Fruit fly (Drosophila melanogaster) whole organism, embryonic: Measurements from ENCODE around the gene gammaCOP.

Experiments
- Asciz ChIP-seq: fragments of 200-800 bp; sonication (Bioruptor generic); optimal IDR thresholded peaks from 2 replicates; lab custom pipeline; 2017; ENCODE audit warnings: missing biosample characterization, mild to moderate bottlenecking, missing genetic modification characterization, missing genetic modification reagents
- Atf3 ChIP-seq: fragments of 200-800 bp; sonication (Bioruptor generic); optimal IDR thresholded peaks from 3 replicates; lab custom pipeline; 2016; ENCODE audit warnings: missing biosample characterization, missing genetic modification characterization
- Bteb2 ChIP-seq: fragments of 200-800 bp; sonication (Bioruptor generic); optimal IDR thresholded peaks from 2 replicates; lab custom pipeline; 2016; ENCODE audit warnings: missing biosample characterization, missing genetic modification characterization
- CG10462 ChIP-seq: fragments of 200-800 bp; sonication (Bioruptor generic); optimal IDR thresholded peaks from 2 replicates; lab custom pipeline; 2016; ENCODE audit warnings: missing biosample characterization, missing genetic modification characterization
- CG12104 ChIP-seq: fragments of 200-800 bp; sonication (Bioruptor generic); optimal IDR thresholded peaks from 3 replicates; lab custom pipeline; 2016; ENCODE audit warnings: missing biosample characterization, missing genetic modification characterization
- CG12391 ChIP-seq: fragments of 200-800 bp; sonication (Bioruptor generic); optimal IDR thresholded peaks from 3 replicates; lab custom pipeline; 2018; ENCODE audit warnings: missing biosample characterization, mild to moderate bottlenecking, missing genetic modification characterization, moderate library complexity
- CG13894 ChIP-seq: fragments of 200-800 bp; sonication (Bioruptor generic); optimal IDR thresholded peaks from 3 replicates; lab custom pipeline; 2018; ENCODE audit warnings: missing biosample characterization, mild to moderate bottlenecking, missing genetic modification characterization, moderate library complexity
- CG14667 ChIP-seq: fragments of 200-800 bp; sonication (Bioruptor generic); IDR thresholded peaks from 2 replicates; pipeline ENCODE4 v1.3.6; 2022; ENCODE audit warnings: missing biosample characterization, missing genetic modification characterization
- CG17802 ChIP-seq: fragments of 200-800 bp; sonication (Bioruptor generic); optimal IDR thresholded peaks from 2 replicates; lab custom pipeline; 2018; ENCODE audit warnings: missing biosample characterization, mild to moderate bottlenecking, missing genetic modification characterization, moderate library complexity
- CG18262 ChIP-seq: fragments of 200-800 bp; optimal IDR thresholded peaks from 3 replicates; lab custom pipeline; 2019; ENCODE audit warnings: missing biosample characterization, mild to moderate bottlenecking, missing genetic modification characterization, moderate library complexity
- CG2120 ChIP-seq: fragments of 200-800 bp; sonication (Bioruptor generic); optimal IDR thresholded peaks from 3 replicates; lab custom pipeline; 2016; ENCODE audit warnings: missing biosample characterization, missing genetic modification characterization
- CG2889 ChIP-seq: fragments of 200-800 bp; sonication (Bioruptor generic); IDR thresholded peaks from 3 replicates; pipeline ENCODE4 v1.3.6; 2022; ENCODE audit warnings: missing biosample characterization, missing genetic modification characterization
- CG31365 ChIP-seq: fragments of 200-800 bp; sonication (Bioruptor generic); optimal IDR thresholded peaks from 2 replicates; lab custom pipeline; 2018; ENCODE audit warnings: missing biosample characterization, mild to moderate bottlenecking, missing genetic modification characterization
- CG4854 ChIP-seq: fragments of 200-800 bp; sonication (Bioruptor generic); optimal IDR thresholded peaks from 2 replicates; lab custom pipeline; 2016; ENCODE audit warnings: missing biosample characterization, missing genetic modification characterization, inconsistent platforms
- CG5953 ChIP-seq: fragments of 200-800 bp; sonication (Bioruptor generic); IDR thresholded peaks from 2 replicates; pipeline ENCODE4 v1.3.6; 2022; ENCODE audit warnings: missing biosample characterization, missing genetic modification characterization
- CG6689 ChIP-seq: fragments of 200-800 bp; sonication (Bioruptor generic); IDR thresholded peaks from 2 replicates; pipeline ENCODE4 v1.3.6; 2022; ENCODE audit warnings: missing biosample characterization, missing genetic modification characterization
- CTCF ChIP-seq: fragments of 200-800 bp; sonication (Bioruptor generic); optimal IDR thresholded peaks from 2 replicates; lab custom pipeline; 2017; ENCODE audit warnings: missing biosample characterization, mild to moderate bottlenecking, missing genetic modification characterization, moderate library complexity
- Chrac-16 ChIP-seq: fragments of 200-800 bp; sonication (Bioruptor generic); optimal IDR thresholded peaks from 3 replicates; lab custom pipeline; 2016; ENCODE audit warnings: missing biosample characterization, missing genetic modification characterization
- ERR ChIP-seq: fragments of 200-800 bp; sonication (Bioruptor generic); optimal IDR thresholded peaks from 2 replicates; lab custom pipeline; 2016; ENCODE audit warnings: missing biosample characterization, missing genetic modification characterization
- Fer2 ChIP-seq: fragments of 200-800 bp; sonication (Bioruptor generic); optimal IDR thresholded peaks from 2 replicates; lab custom pipeline; 2018; ENCODE audit warnings: missing biosample characterization, mild to moderate bottlenecking, missing genetic modification characterization, moderate library complexity
- GATAe ChIP-seq: fragments of 200-800 bp; sonication (Bioruptor generic); conservative IDR thresholded peaks from 2 replicates; pipeline ENCODE4 v1.3.6; 2022; ENCODE audit warnings: missing biosample characterization, missing genetic modification characterization
- Hr39 ChIP-seq: fragments of >200 bp; optimal IDR thresholded peaks from 2 replicates; lab custom pipeline; 2017
- Med ChIP-seq: fragments of 200-800 bp; sonication (Bioruptor generic); peaks from one replicate; lab custom pipeline; 2016; ENCODE audit warnings: missing biosample characterization, missing genetic modification characterization, mild to moderate bottlenecking, inconsistent platforms, moderate library complexity
- NFAT ChIP-seq: fragments of 200-800 bp; sonication (Bioruptor generic); IDR thresholded peaks from 2 replicates; pipeline ENCODE4 v1.3.6; 2022; ENCODE audit warnings: missing biosample characterization, missing genetic modification characterization
- Neu2 ChIP-seq: fragments of 200-800 bp; sonication (Bioruptor generic); optimal IDR thresholded peaks from 3 replicates; lab custom pipeline; 2016; ENCODE audit warnings: missing biosample characterization, missing genetic modification characterization, borderline replicate concordance
- PHDP ChIP-seq: fragments of 200-800 bp; sonication (Bioruptor generic); optimal IDR thresholded peaks from 3 replicates; lab custom pipeline; 2018; ENCODE audit warnings: missing biosample characterization, mild to moderate bottlenecking, missing genetic modification characterization, moderate library complexity
- Ptx1 ChIP-seq: fragments of 200-800 bp; sonication (Bioruptor generic); IDR thresholded peaks from 2 replicates; pipeline ENCODE4 v1.3.6; 2022; ENCODE audit warnings: missing biosample characterization, missing genetic modification characterization
- Spps ChIP-seq: fragments of 200-800 bp; sonication (Bioruptor generic); optimal IDR thresholded peaks from 2 replicates; lab custom pipeline; 2018; ENCODE audit warnings: missing biosample characterization, mild to moderate bottlenecking, missing genetic modification characterization
- Stat92E ChIP-seq, 3 experiments: fragments of >200 bp in 2 of 3; fragments of 200-800 bp in 1 of 3; sonication (Bioruptor generic) in 1 of 3; optimal IDR thresholded peaks; 2 replicates each; lab custom pipeline; 2017 to 2019; ENCODE audit warnings: missing biosample characterization in 3 of 3, missing genetic modification characterization in 3 of 3, mild to moderate bottlenecking in 1 of 3, moderate library complexity in 1 of 3
- Tbp ChIP-seq: fragments of >200 bp; optimal IDR thresholded peaks from 2 replicates; lab custom pipeline; 2018; ENCODE audit warnings: missing biosample characterization, missing genetic modification characterization
- YL-1 ChIP-seq: fragments of 200-800 bp; sonication (Bioruptor generic); optimal IDR thresholded peaks from 3 replicates; lab custom pipeline; 2017; ENCODE audit warnings: missing biosample characterization, mild to moderate bottlenecking, missing genetic modification characterization
- abd-A ChIP-seq: fragments of 200-800 bp; sonication (Bioruptor generic); optimal IDR thresholded peaks from 3 replicates; lab custom pipeline; 2019; ENCODE audit warnings: missing biosample characterization, mild to moderate bottlenecking, missing genetic modification characterization, moderate library complexity
- al ChIP-seq: fragments of 200-800 bp; sonication (Bioruptor generic); IDR thresholded peaks from 2 replicates; pipeline ENCODE4 v1.3.6; 2022; ENCODE audit warnings: missing biosample characterization, missing genetic modification characterization
- amos ChIP-seq: fragments of 200-800 bp; sonication (Bioruptor generic); IDR thresholded peaks from 2 replicates; pipeline ENCODE4 v1.3.6; 2022; ENCODE audit warnings: missing biosample characterization, missing genetic modification characterization; ENCODE audit not compliant: partially characterized antibody
- ato ChIP-seq: fragments of 200-800 bp; sonication (Bioruptor generic); IDR thresholded peaks from 2 replicates; pipeline ENCODE4 v1.3.6; 2022; ENCODE audit warnings: missing biosample characterization, missing genetic modification characterization; ENCODE audit not compliant: partially characterized antibody
- bbx ChIP-seq: fragments of 200-800 bp; sonication (Bioruptor generic); IDR thresholded peaks from 2 replicates; pipeline ENCODE4 v1.3.6; 2022; ENCODE audit warnings: missing biosample characterization, missing genetic modification characterization; ENCODE audit not compliant: partially characterized antibody
- bsh ChIP-seq, 2 experiments: fragments of 200-800 bp; sonication (Bioruptor generic); optimal IDR thresholded peaks; 2 replicates each; lab custom pipeline; 2017 to 2018; ENCODE audit warnings: mild to moderate bottlenecking in 2 of 2, missing biosample characterization in 2 of 2, missing genetic modification characterization in 2 of 2, moderate library complexity in 1 of 2
- dimm ChIP-seq: fragments of 200-800 bp; sonication (Bioruptor generic); IDR thresholded peaks from 2 replicates; pipeline ENCODE4 v1.3.6; 2022; ENCODE audit warnings: missing biosample characterization, missing genetic modification characterization
- dmrt11E ChIP-seq: fragments of 200-800 bp; sonication (Bioruptor generic); optimal IDR thresholded peaks from 3 replicates; lab custom pipeline; 2018; ENCODE audit warnings: missing biosample characterization, mild to moderate bottlenecking, missing genetic modification characterization, moderate library complexity
- esg ChIP-seq: fragments of 200-800 bp; sonication (Bioruptor generic); conservative IDR thresholded peaks from 2 replicates; pipeline ENCODE4 v1.3.6; 2022; ENCODE audit warnings: missing biosample characterization, missing genetic modification characterization
- exex ChIP-seq: fragments of 200-800 bp; sonication (Bioruptor generic); optimal IDR thresholded peaks from 4 replicates; lab custom pipeline; 2018; ENCODE audit warnings: missing biosample characterization, mild to moderate bottlenecking, missing genetic modification characterization, moderate library complexity
- gt ChIP-seq: fragments of 200-800 bp; sonication (Bioruptor generic); IDR thresholded peaks from 2 replicates; pipeline ENCODE4 v1.3.6; 2022; ENCODE audit warnings: missing biosample characterization, missing genetic modification characterization
- jigr1 ChIP-seq: fragments of 200-800 bp; sonication (Bioruptor generic); IDR thresholded peaks from 3 replicates; pipeline ENCODE4 v1.3.6; 2022; ENCODE audit warnings: missing biosample characterization, missing genetic modification characterization
- kah ChIP-seq: fragments of 200-800 bp; sonication (Bioruptor generic); optimal IDR thresholded peaks from 2 replicates; lab custom pipeline; 2018; ENCODE audit warnings: missing biosample characterization, mild to moderate bottlenecking, missing genetic modification characterization
- mirr ChIP-seq: fragments of 200-800 bp; sonication (Bioruptor generic); optimal IDR thresholded peaks from 3 replicates; lab custom pipeline; 2018; ENCODE audit warnings: missing biosample characterization, mild to moderate bottlenecking, missing genetic modification characterization
- pho ChIP-seq: fragments of 200-800 bp; sonication (Bioruptor generic); optimal IDR thresholded peaks from 2 replicates; lab custom pipeline; 2016; ENCODE audit warnings: missing biosample characterization, missing genetic modification characterization
- sna ChIP-seq: fragments of 200-800 bp; sonication (Bioruptor generic); IDR thresholded peaks from 2 replicates; pipeline ENCODE4 v1.3.6; 2022; ENCODE audit warnings: missing biosample characterization, missing genetic modification characterization; ENCODE audit not compliant: partially characterized antibody
- sob ChIP-seq: fragments of 200-800 bp; sonication (Bioruptor generic); IDR thresholded peaks from 2 replicates; pipeline ENCODE4 v1.3.6; 2022; ENCODE audit warnings: missing biosample characterization, missing genetic modification characterization
- stc ChIP-seq: fragments of 200-800 bp; sonication (Bioruptor generic); IDR thresholded peaks from 2 replicates; pipeline ENCODE4 v1.3.6; 2022; ENCODE audit warnings: missing biosample characterization, missing genetic modification characterization
- tin ChIP-seq: fragments of 200-800 bp; sonication (Bioruptor generic); optimal IDR thresholded peaks from 3 replicates; lab custom pipeline; 2016; ENCODE audit warnings: missing biosample characterization, missing genetic modification characterization
- tup ChIP-seq: fragments of 200-800 bp; sonication (Bioruptor generic); optimal IDR thresholded peaks from 2 replicates; lab custom pipeline; 2016; ENCODE audit warnings: missing biosample characterization, mild to moderate bottlenecking, missing genetic modification characterization, moderate library complexity
- twi ChIP-seq: fragments of 200-800 bp; optimal IDR thresholded peaks from 2 replicates; lab custom pipeline; 2019; ENCODE audit warnings: missing biosample characterization, mild to moderate bottlenecking, missing genetic modification characterization, moderate library complexity
- zen ChIP-seq: fragments of 200-800 bp; sonication (Bioruptor generic); optimal IDR thresholded peaks from 3 replicates; lab custom pipeline; 2018; ENCODE audit warnings: missing biosample characterization, mild to moderate bottlenecking, missing genetic modification characterization, moderate library complexity

Gene gammaCOP

DNA sequence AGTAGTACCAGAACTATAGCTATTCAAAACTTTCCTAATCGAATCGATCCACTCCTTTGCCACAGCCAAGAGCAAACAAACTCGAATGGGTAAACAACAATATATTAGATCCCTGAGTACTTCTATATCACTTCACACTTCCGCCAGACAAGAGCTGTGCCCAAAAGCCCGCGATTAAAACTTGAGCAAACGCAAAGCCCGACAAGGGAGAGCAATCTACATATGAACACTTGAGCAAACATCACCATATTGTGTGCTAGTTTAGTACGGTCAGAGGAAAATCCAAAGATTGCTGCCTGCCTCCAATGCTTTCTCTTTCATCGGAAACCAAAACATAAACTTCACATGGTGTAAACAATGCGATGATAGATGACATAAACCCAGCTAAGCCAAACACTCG, 31.7 kb downstream of the gammaCOP start (continued):
- no peak for TF ChIP-seq tup (GFP tag; lab: Kevin White, UChicago)
- no peak for TF ChIP-seq Fer2 (tag; lab: Kevin White, UChicago)
- TF ChIP-seq Ptx1 (GFP tag; lab: Robert Waterston, UW) = no peak
- TF ChIP-seq jigr1 (GFP tag; lab: Robert Waterston, UW) = no peak
- TF ChIP-seq bsh (GFP tag; optimal IDR thresholded peaks at IDR 0.05; lab: Kevin White, UChicago) = peak in 1 of 2 experiments; percentile 23
- peak; percentile 15 for TF ChIP-seq CG13894 (tag; lab: Kevin White, UChicago)
- TF ChIP-seq sna (GFP tag; lab: Robert Waterston, UW) = no peak
- no peak for TF ChIP-seq sob (GFP tag; lab: Robert Waterston, UW)
- no peak for TF ChIP-seq stc (GFP tag; lab: Robert Waterston, UW)
- no peak for TF ChIP-seq CG6689 (GFP tag; lab: Robert Waterston, UW)
- no peak for TF ChIP-seq Neu2
- no peak for TF ChIP-seq YL-1 (GFP tag; lab: Kevin White, UChicago)
- TF ChIP-seq dimm = no peak
- TF ChIP-seq CG12104 (GFP tag; lab: Kevin White, UChicago) = no peak
- TF ChIP-seq zen (tag; lab: Kevin White, UChicago) = no peak
- TF ChIP-seq Hr39 (lab: Kevin White, UChicago) = no peak
- no peak for TF ChIP-seq CG18262 (tag; lab: Kevin White, UChicago)
- no peak for TF ChIP-seq dmrt11E (tag; lab: Kevin White, UChicago)
- no peak for TF ChIP-seq CG4854 (GFP tag; lab: Kevin White, UChicago)
- TF ChIP-seq Spps = no peak
- no peak for TF ChIP-seq abd-A (tag; lab: Kevin White, UChicago)
- no peak for TF ChIP-seq exex (tag; lab: Kevin White, UChicago)
- TF ChIP-seq al (GFP tag; lab: Robert Waterston, UW) = no peak
- no peak for TF ChIP-seq ato
- no peak for TF ChIP-seq Stat92E (GFP tag; optimal IDR thresholded peaks at IDR 0.05; lab: Kevin White, UChicago)
- no peak for TF ChIP-seq tin (GFP tag; lab: Kevin White, UChicago)
- TF ChIP-seq Bteb2 (GFP tag; lab: Kevin White, UChicago) = peak; percentile 30
- no peak for TF ChIP-seq Atf3 (GFP tag; lab: Kevin White, UChicago)
- TF ChIP-seq esg (GFP tag; lab: Robert Waterston, UW) = no peak
- no peak for TF ChIP-seq CG31365 (tag; lab: Kevin White, UChicago)
- no peak for TF ChIP-seq CG14667 (GFP tag; lab: Robert Waterston, UW)
- TF ChIP-seq CG17802 (tag; lab: Kevin White, UChicago) = no peak
- no peak for TF ChIP-seq GATAe (GFP tag; lab: Robert Waterston, UW)
- TF ChIP-seq pho (GFP tag; lab: Kevin White, UChicago) = no peak
- no peak for TF ChIP-seq NFAT (GFP tag; lab: Robert Waterston, UW)
- TF ChIP-seq CG5953 (GFP tag; lab: Robert Waterston, UW) = no peak
- no peak for TF ChIP-seq CG2889 (GFP tag; lab: Robert Waterston, UW)
- no peak for TF ChIP-seq gt (GFP tag; lab: Robert Waterston, UW)
- TF ChIP-seq Tbp (GFP tag; lab: Kevin White, UChicago) = no peak
- no peak for TF ChIP-seq Chrac-16 (GFP tag; lab: Kevin White, UChicago)
- TF ChIP-seq Asciz (GFP tag; lab: Kevin White, UChicago) = peak; percentile 7
- no peak for TF ChIP-seq bbx
- TF ChIP-seq twi = peak; percentile 86
- peak; percentile 17 for TF ChIP-seq mirr (GFP tag; lab: Kevin White, UChicago)
- no peak for TF ChIP-seq ERR (GFP tag; lab: Kevin White, UChicago)
- TF ChIP-seq amos (GFP tag; lab: Robert Waterston, UW) = no peak
- no peak for TF ChIP-seq kah
- TF ChIP-seq Med (GFP tag; lab: Kevin White, UChicago) = peak; percentile 86
- TF ChIP-seq CG2120 (GFP tag; lab: Kevin White, UChicago) = no peak
- peak; percentile 52 for TF ChIP-seq PHDP (tag; lab: Kevin White, UChicago)
- TF ChIP-seq CG10462 (GFP tag; lab: Kevin White, UChicago) = no peak
- no peak for TF ChIP-seq CG12391
- TF ChIP-seq CTCF (GFP tag; lab: Kevin White, UChicago) = no peak
